Fruit fly (Drosophila melanogaster) whole organism, embryonic: ENCODE results near the gene Son.

Experiments
- Atf-2 ChIP-seq: fragments of 200-800 bp; sonication (Bioruptor generic); optimal IDR thresholded peaks from 2 replicates; lab custom pipeline; 2016; ENCODE audit warnings: missing biosample characterization, missing genetic modification characterization
- BEAF-32 ChIP-seq: fragments of 200-800 bp; sonication (Bioruptor generic); optimal IDR thresholded peaks from 3 replicates; lab custom pipeline; 2017; ENCODE audit warnings: missing biosample characterization, missing genetic modification characterization, mild to moderate bottlenecking, moderate library complexity, missing genetic modification reagents
- CG10959 ChIP-seq: fragments of 200-800 bp; sonication (Bioruptor generic); IDR thresholded peaks from 2 replicates; pipeline ENCODE4 v1.3.6; 2022; ENCODE audit warnings: missing biosample characterization, missing genetic modification characterization
- CG11456 ChIP-seq: fragments of 200-800 bp; sonication (Bioruptor generic); IDR thresholded peaks from 3 replicates; pipeline ENCODE4 v1.3.6; 2022; ENCODE audit warnings: missing biosample characterization, missing genetic modification characterization
- CG11695 ChIP-seq: fragments of 200-800 bp; sonication (Bioruptor generic); IDR thresholded peaks from 3 replicates; pipeline ENCODE4 v1.3.6; 2022; ENCODE audit warnings: missing biosample characterization, missing genetic modification characterization
- CG1233 ChIP-seq: fragments of 200-800 bp; sonication (Bioruptor generic); optimal IDR thresholded peaks from 4 replicates; lab custom pipeline; 2018; ENCODE audit warnings: missing biosample characterization, mild to moderate bottlenecking, missing genetic modification characterization
- CG12391 ChIP-seq: fragments of 200-800 bp; sonication (Bioruptor generic); optimal IDR thresholded peaks from 3 replicates; lab custom pipeline; 2018; ENCODE audit warnings: missing biosample characterization, mild to moderate bottlenecking, missing genetic modification characterization, moderate library complexity
- CG14667 ChIP-seq: fragments of 200-800 bp; sonication (Bioruptor generic); IDR thresholded peaks from 2 replicates; pipeline ENCODE4 v1.3.6; 2022; ENCODE audit warnings: missing biosample characterization, missing genetic modification characterization
- CG14710 ChIP-seq: fragments of 200-800 bp; sonication (Bioruptor generic); optimal IDR thresholded peaks from 3 replicates; lab custom pipeline; 2019; ENCODE audit warnings: missing biosample characterization, mild to moderate bottlenecking, missing genetic modification characterization, moderate library complexity
- CG1603 ChIP-seq: fragments of 200-800 bp; sonication (Bioruptor generic); optimal IDR thresholded peaks from 2 replicates; lab custom pipeline; 2019; ENCODE audit warnings: missing biosample characterization, mild to moderate bottlenecking, missing genetic modification characterization, moderate library complexity
- CG1647 ChIP-seq: fragments of 200-800 bp; sonication (Bioruptor generic); optimal IDR thresholded peaks from 3 replicates; lab custom pipeline; 2016; ENCODE audit warnings: missing biosample characterization, missing genetic modification characterization
- CG17361 ChIP-seq: fragments of 200-800 bp; sonication (Bioruptor generic); IDR thresholded peaks from 3 replicates; pipeline ENCODE4 v1.3.6; 2022; ENCODE audit warnings: missing biosample characterization, missing genetic modification characterization
- CG2199 ChIP-seq: fragments of 200-800 bp; sonication (Bioruptor generic); IDR thresholded peaks from 3 replicates; pipeline ENCODE4 v1.3.6; 2022; ENCODE audit warnings: missing biosample characterization, missing genetic modification characterization
- CG2202 ChIP-seq: fragments of 200-800 bp; sonication (Bioruptor generic); optimal IDR thresholded peaks from 2 replicates; lab custom pipeline; 2018; ENCODE audit warnings: missing biosample characterization, mild to moderate bottlenecking, missing genetic modification characterization
- CG2889 ChIP-seq: fragments of 200-800 bp; sonication (Bioruptor generic); IDR thresholded peaks from 3 replicates; pipeline ENCODE4 v1.3.6; 2022; ENCODE audit warnings: missing biosample characterization, missing genetic modification characterization
- CG30431 ChIP-seq: fragments of 200-800 bp; sonication (Bioruptor generic); optimal IDR thresholded peaks from 2 replicates; lab custom pipeline; 2017; ENCODE audit warnings: missing biosample characterization, missing genetic modification characterization
- CG3838 ChIP-seq: fragments of 200-800 bp; sonication (Bioruptor generic); optimal IDR thresholded peaks from 3 replicates; lab custom pipeline; 2016; ENCODE audit warnings: missing biosample characterization, missing genetic modification characterization
- CG42726 ChIP-seq: fragments of 200-800 bp; sonication (Bioruptor generic); IDR thresholded peaks from 2 replicates; pipeline ENCODE4 v1.3.6; 2022; ENCODE audit warnings: missing biosample characterization, missing genetic modification characterization; ENCODE audit not compliant: partially characterized antibody
- CG4328 ChIP-seq: fragments of 200-800 bp; sonication (Bioruptor generic); optimal IDR thresholded peaks from 3 replicates; lab custom pipeline; 2017; ENCODE audit warnings: missing biosample characterization, missing genetic modification reagents, missing genetic modification characterization
- CG7987 ChIP-seq: fragments of 200-800 bp; sonication (Bioruptor generic); optimal IDR thresholded peaks from 2 replicates; lab custom pipeline; 2018; ENCODE audit warnings: missing biosample characterization, mild to moderate bottlenecking, missing genetic modification characterization, moderate library complexity
- CG8089 ChIP-seq: fragments of 200-800 bp; sonication (Bioruptor generic); optimal IDR thresholded peaks from 3 replicates; lab custom pipeline; 2016; ENCODE audit warnings: missing biosample characterization, missing genetic modification characterization
- CG8359 ChIP-seq: fragments of 200-800 bp; sonication (Bioruptor generic); optimal IDR thresholded peaks from 2 replicates; lab custom pipeline; 2017; ENCODE audit warnings: missing biosample characterization, mild to moderate bottlenecking, missing genetic modification characterization, borderline replicate concordance
- D19B ChIP-seq: fragments of 200-800 bp; sonication (Bioruptor generic); optimal IDR thresholded peaks from 2 replicates; lab custom pipeline; 2017; ENCODE audit warnings: missing biosample characterization, mild to moderate bottlenecking, missing genetic modification characterization
- Dip2 ChIP-seq: fragments of 200-800 bp; sonication (Bioruptor generic); IDR thresholded peaks from 2 replicates; pipeline ENCODE4 v1.3.6; 2022; ENCODE audit warnings: missing biosample characterization, missing genetic modification characterization
- E2f2 ChIP-seq: fragments of 200-800 bp; sonication (Bioruptor generic); IDR thresholded peaks from 2 replicates; pipeline ENCODE4 v1.3.6; 2022; ENCODE audit warnings: missing biosample characterization, missing genetic modification characterization
- Fer1 ChIP-seq: fragments of 200-800 bp; sonication (Bioruptor generic); optimal IDR thresholded peaks from 2 replicates; lab custom pipeline; 2017; ENCODE audit warnings: missing biosample characterization, mild to moderate bottlenecking, missing genetic modification characterization
- Fer3 ChIP-seq: fragments of 200-800 bp; sonication (Bioruptor generic); optimal IDR thresholded peaks from 2 replicates; lab custom pipeline; 2018; ENCODE audit warnings: missing biosample characterization, mild to moderate bottlenecking, missing genetic modification characterization, moderate library complexity
- Myb ChIP-seq: fragments of 200-800 bp; sonication (Bioruptor generic); optimal IDR thresholded peaks from 2 replicates; lab custom pipeline; 2016; ENCODE audit warnings: missing biosample characterization, missing genetic modification characterization
- Nf-YB ChIP-seq: fragments of 200-800 bp; sonication (Bioruptor generic); optimal IDR thresholded peaks from 3 replicates; lab custom pipeline; 2019; ENCODE audit warnings: missing biosample characterization, mild to moderate bottlenecking, missing genetic modification characterization, moderate library complexity
- Optix ChIP-seq: fragments of 200-800 bp; sonication (Bioruptor generic); IDR thresholded peaks from 3 replicates; pipeline ENCODE4 v1.3.6; 2022; ENCODE audit warnings: missing biosample characterization, missing genetic modification characterization
- Scr ChIP-seq: fragments of 200-800 bp; sonication (Bioruptor generic); IDR thresholded peaks from 2 replicates; pipeline ENCODE4 v1.3.6; 2022; ENCODE audit warnings: missing biosample characterization, missing genetic modification characterization; ENCODE audit not compliant: partially characterized antibody
- ase ChIP-seq: fragments of 200-800 bp; sonication (Bioruptor generic); IDR thresholded peaks from 3 replicates; pipeline ENCODE4 v1.3.6; 2022; ENCODE audit warnings: missing biosample characterization, missing genetic modification characterization
- bab2 ChIP-seq: fragments of 200-800 bp; sonication (Bioruptor generic); optimal IDR thresholded peaks from 2 replicates; lab custom pipeline; 2016; ENCODE audit warnings: missing biosample characterization, missing genetic modification characterization
- crol ChIP-seq: fragments of 200-800 bp; sonication (Bioruptor generic); IDR thresholded peaks from 2 replicates; pipeline ENCODE4 v1.3.6; 2022; ENCODE audit warnings: missing biosample characterization, missing genetic modification characterization
- dm ChIP-seq: fragments of 200-800 bp; sonication (Bioruptor generic); optimal IDR thresholded peaks from 3 replicates; lab custom pipeline; 2016; ENCODE audit warnings: missing biosample characterization, missing genetic modification characterization
- esg ChIP-seq: fragments of 200-800 bp; sonication (Bioruptor generic); conservative IDR thresholded peaks from 2 replicates; pipeline ENCODE4 v1.3.6; 2022; ENCODE audit warnings: missing biosample characterization, missing genetic modification characterization
- gce ChIP-seq: fragments of 200-800 bp; sonication (Bioruptor generic); IDR thresholded peaks from 3 replicates; pipeline ENCODE4 v1.3.6; 2022; ENCODE audit warnings: missing biosample characterization, missing genetic modification characterization
- gt ChIP-seq: fragments of 200-800 bp; sonication (Bioruptor generic); IDR thresholded peaks from 2 replicates; pipeline ENCODE4 v1.3.6; 2022; ENCODE audit warnings: missing biosample characterization, missing genetic modification characterization
- hb ChIP-seq: fragments of 200-800 bp; sonication (Bioruptor generic); IDR thresholded peaks from 3 replicates; pipeline ENCODE4 v1.3.6; 2022; ENCODE audit warnings: missing biosample characterization, missing genetic modification characterization; ENCODE audit not compliant: partially characterized antibody
- her ChIP-seq: fragments of 200-800 bp; sonication (Bioruptor generic); optimal IDR thresholded peaks from 2 replicates; lab custom pipeline; 2016; ENCODE audit warnings: missing biosample characterization, missing genetic modification characterization
- inv ChIP-seq: fragments of 200-800 bp; sonication (Bioruptor generic); IDR thresholded peaks from 2 replicates; pipeline ENCODE4 v1.3.6; 2022; ENCODE audit warnings: missing biosample characterization, missing genetic modification characterization; ENCODE audit not compliant: partially characterized antibody
- jing ChIP-seq: fragments of 200-800 bp; sonication (Bioruptor generic); optimal IDR thresholded peaks from 2 replicates; lab custom pipeline; 2018; ENCODE audit warnings: missing biosample characterization, mild to moderate bottlenecking, missing genetic modification characterization
- nau ChIP-seq: fragments of 200-800 bp; sonication (Bioruptor generic); optimal IDR thresholded peaks from 3 replicates; lab custom pipeline; 2017; ENCODE audit warnings: missing biosample characterization, mild to moderate bottlenecking, missing genetic modification characterization, missing genetic modification reagents
- onecut ChIP-seq: fragments of 200-800 bp; sonication (Bioruptor generic); IDR thresholded peaks from 2 replicates; pipeline ENCODE4 v1.3.6; 2022; ENCODE audit warnings: missing biosample characterization, missing genetic modification characterization
- org-1 ChIP-seq: fragments of 200-800 bp; sonication (Bioruptor generic); optimal IDR thresholded peaks from 2 replicates; lab custom pipeline; 2017; ENCODE audit warnings: missing biosample characterization, missing genetic modification characterization
- pzg ChIP-seq: fragments of 200-800 bp; sonication (Bioruptor generic); optimal IDR thresholded peaks from 3 replicates; lab custom pipeline; 2018; ENCODE audit warnings: missing biosample characterization, mild to moderate bottlenecking, missing genetic modification characterization, moderate library complexity
- sd ChIP-seq: fragments of 200-800 bp; sonication (Bioruptor generic); optimal IDR thresholded peaks from 3 replicates; lab custom pipeline; 2018; ENCODE audit warnings: missing biosample characterization, mild to moderate bottlenecking, missing genetic modification characterization, moderate library complexity
- sim ChIP-seq: fragments of 200-800 bp; sonication (Bioruptor generic); IDR thresholded peaks from 2 replicates; pipeline ENCODE4 v1.3.6; 2022; ENCODE audit warnings: missing biosample characterization, missing genetic modification characterization
- slbo ChIP-seq: fragments of 200-800 bp; sonication (Bioruptor generic); IDR thresholded peaks from 2 replicates; pipeline ENCODE4 v1.3.6; 2022; ENCODE audit warnings: missing biosample characterization, missing genetic modification characterization
- tna ChIP-seq: fragments of 200-800 bp; sonication (Bioruptor generic); IDR thresholded peaks from 2 replicates; pipeline ENCODE4 v1.3.6; 2022; ENCODE audit warnings: missing biosample characterization, missing genetic modification characterization; ENCODE audit not compliant: partially characterized antibody

Son gene

dm6 chr3R:9618331-9618730 lies 40.5 kb downstream of the Son start (continued):
- peak; percentile 31 for TF ChIP-seq Myb (GFP tag; lab: Kevin White, UChicago)
- TF ChIP-seq Fer1 (GFP tag; lab: Kevin White, UChicago), result peak; percentile 50
- peak; percentile 80 for TF ChIP-seq slbo
- TF ChIP-seq CG14710 (tag; lab: Kevin White, UChicago), result peak; percentile 63
- TF ChIP-seq tna (GFP tag; lab: Robert Waterston, UW), result no peak
- TF ChIP-seq gt, result peak; percentile 50
- TF ChIP-seq CG10959 (GFP tag; lab: Robert Waterston, UW), result peak; percentile 76
- no peak for TF ChIP-seq Scr
- TF ChIP-seq Atf-2 (GFP tag; lab: Kevin White, UChicago), result peak; percentile 58
- TF ChIP-seq CG8359 (GFP tag; lab: Kevin White, UChicago), result peak; percentile 50
- peak; percentile 44 for TF ChIP-seq Nf-YB (GFP tag; lab: Kevin White, UChicago)
- peak; percentile 46; the same call in 1 of the 2 replicates for TF ChIP-seq E2f2 (GFP tag; lab: Robert Waterston, UW)
- no peak for TF ChIP-seq BEAF-32
- no peak for TF ChIP-seq CG4328 (GFP tag; lab: Kevin White, UChicago)
- 0 out of 3 replicates have a peak, but pooled peaks have one; percentile 63 for TF ChIP-seq gce (GFP tag; lab: Robert Waterston, UW)
- peak; percentile 87 for TF ChIP-seq CG1603 (tag; lab: Kevin White, UChicago)
- 0 out of 3 replicates have a peak, but pooled peaks have one; percentile 42 for TF ChIP-seq CG2199 (GFP tag; lab: Robert Waterston, UW)
- peak; percentile 60 for TF ChIP-seq Fer3 (tag; lab: Kevin White, UChicago)
- TF ChIP-seq CG14667, result peak; percentile 50
- peak; percentile 63 for TF ChIP-seq CG30431 (GFP tag; lab: Kevin White, UChicago)
- TF ChIP-seq CG1647 (GFP tag; lab: Kevin White, UChicago), result peak; percentile 62
- TF ChIP-seq D19B (GFP tag; lab: Kevin White, UChicago), result peak; percentile 28
- TF ChIP-seq crol (GFP tag; lab: Robert Waterston, UW), result peak; percentile 32; the same call in 1 of the 2 replicates
- TF ChIP-seq ase (GFP tag; lab: Robert Waterston, UW), result peak; percentile 74; the same call in 2 of the 3 replicates
- no peak for TF ChIP-seq pzg (GFP tag; lab: Kevin White, UChicago)
- peak; percentile 72 for TF ChIP-seq CG12391 (tag; lab: Kevin White, UChicago)
- TF ChIP-seq CG11456 (GFP tag; lab: Robert Waterston, UW), result peak; percentile 79; the same call in 2 of the 3 replicates
- peak; percentile 62 for TF ChIP-seq CG8089
- no peak for TF ChIP-seq CG3838 (GFP tag; lab: Kevin White, UChicago)
- peak; percentile 80 for TF ChIP-seq esg (GFP tag; lab: Robert Waterston, UW)
- TF ChIP-seq hb (GFP tag; lab: Robert Waterston, UW), result no peak
- TF ChIP-seq CG7987 (GFP tag; lab: Kevin White, UChicago), result no peak
- peak; percentile 72; the same call in 2 of the 3 replicates for TF ChIP-seq CG11695 (GFP tag; lab: Robert Waterston, UW)
- TF ChIP-seq onecut, result peak; percentile 68
- TF ChIP-seq jing (GFP tag; lab: Kevin White, UChicago), result peak; percentile 64
- TF ChIP-seq dm, result peak; percentile 2
- peak; percentile 63 for TF ChIP-seq her (GFP tag; lab: Kevin White, UChicago)
- TF ChIP-seq Dip2 (GFP tag; lab: Robert Waterston, UW), result no peak
- TF ChIP-seq inv (GFP tag; lab: Robert Waterston, UW), result no peak
- TF ChIP-seq CG42726 (GFP tag; lab: Robert Waterston, UW), result no peak
- TF ChIP-seq sim (GFP tag; lab: Robert Waterston, UW), result peak; percentile 45; the same call in 1 of the 2 replicates
- TF ChIP-seq bab2, result peak; percentile 76
- TF ChIP-seq org-1 (GFP tag; lab: Kevin White, UChicago), result peak; percentile 72
- TF ChIP-seq CG1233 (GFP tag; lab: Kevin White, UChicago), result peak; percentile 66
- peak; percentile 20 for TF ChIP-seq sd (tag; lab: Kevin White, UChicago)
- TF ChIP-seq CG2202 (tag; lab: Kevin White, UChicago), result peak; percentile 45
- TF ChIP-seq CG2889 (GFP tag; lab: Robert Waterston, UW), result peak; percentile 70; the same call in 2 of the 3 replicates
- TF ChIP-seq nau, result peak; percentile 59
- TF ChIP-seq CG17361 (GFP tag; lab: Robert Waterston, UW), result peak; percentile 63
- TF ChIP-seq Optix, result peak; percentile 89
